Fruit fly (Drosophila melanogaster) Kc167 (cell line): ENCODE results near the gene CG11741.
A peak's percentile ranks its signal among the peaks of the same experiment; 100 is the strongest.

Experiments used
- Myc ChIP-seq: fragments of >200 bp; optimal IDR thresholded peaks from 2 replicates; lab custom pipeline; 2017; ENCODE audit warnings: missing external identifiers
- Sin3A ChIP-seq: fragments of >200 bp; optimal IDR thresholded peaks from 2 replicates; lab custom pipeline; 2018; ENCODE audit warnings: missing external identifiers
- h ChIP-seq: fragments of >200 bp; optimal IDR thresholded peaks from 3 replicates; lab custom pipeline; 2018; ENCODE audit warnings: missing external identifiers
- insv ChIP-seq: fragments of >200 bp; optimal IDR thresholded peaks from 3 replicates; lab custom pipeline; 2018; ENCODE audit warnings: missing external identifiers
- psq ChIP-seq: fragments of >200 bp; optimal IDR thresholded peaks from 2 replicates; lab custom pipeline; 2017; ENCODE audit warnings: missing external identifiers
- ttk ChIP-seq: sonication (Bioruptor generic); optimal IDR thresholded peaks from 2 replicates; lab custom pipeline; 2017; ENCODE audit warnings: missing external identifiers

Gene CG11741

DNA sequence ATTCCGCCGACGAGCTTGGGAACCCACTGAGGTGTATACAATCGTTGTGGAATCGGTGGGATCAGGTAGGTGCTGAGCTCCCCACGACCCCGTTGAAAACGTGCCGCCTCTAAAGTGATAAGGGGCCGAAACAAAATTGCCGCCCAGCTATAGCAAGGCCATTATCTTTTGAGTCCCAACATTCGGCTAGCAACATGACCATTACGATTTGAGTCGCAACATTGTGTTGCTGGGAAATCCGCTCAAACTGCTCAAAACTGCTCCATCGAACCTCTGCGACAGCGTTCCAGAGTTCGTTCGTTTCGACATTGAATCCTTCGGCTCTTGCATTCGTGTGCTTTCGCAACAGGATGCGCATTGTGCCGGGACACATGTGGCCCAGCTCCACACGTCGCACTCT is at the start of gene CG11741:
CG11741 (minus strand) TSS at position 16 of the 400 bp plus-strand sequence.
- TF ChIP-seq Myc (no peak), Sin3A (lab: Kevin White, UChicago) (no peak)

- TF ChIP-seq Myc (no peak), psq (lab: Kevin White, UChicago) (no peak), ttk (no peak), h (lab: Kevin White, UChicago) (no peak)
These were observed 49.0 kb upstream of the CG11741 start, which contains the start of gene 5-HT2B for dm6 chr3R:8577409-8578255. Gene 5-HT2B, plus strand, starts transcription at chr3R:8578205.

DNA sequence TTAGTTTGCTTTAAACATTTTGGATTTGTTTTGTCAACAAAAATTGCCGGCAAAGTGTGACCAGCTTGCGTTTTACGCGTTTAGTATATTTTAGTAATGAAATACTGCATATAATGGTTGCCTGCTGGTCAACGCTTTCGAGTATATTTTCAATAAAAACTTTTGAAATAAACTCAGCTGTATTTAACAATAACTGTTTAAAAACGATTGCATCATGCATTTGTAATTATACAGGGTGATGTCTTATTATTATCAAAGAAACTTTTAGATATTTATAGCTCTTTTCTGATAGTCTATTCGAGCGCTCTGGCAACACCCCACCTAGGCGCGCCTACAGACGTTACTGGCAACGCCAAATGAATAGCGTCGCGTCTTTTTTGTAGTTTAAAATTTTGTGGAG is 35.1 kb upstream of the CG11741 start, which contains the start of gene Cenp-C:
Cenp-C (plus strand) TSS at position 332 of the 400 bp plus-strand sequence.
- TF ChIP-seq Myc (no peak), ttk (no peak), psq (lab: Kevin White, UChicago) (no peak), h (lab: Kevin White, UChicago) (no peak)

DNA sequence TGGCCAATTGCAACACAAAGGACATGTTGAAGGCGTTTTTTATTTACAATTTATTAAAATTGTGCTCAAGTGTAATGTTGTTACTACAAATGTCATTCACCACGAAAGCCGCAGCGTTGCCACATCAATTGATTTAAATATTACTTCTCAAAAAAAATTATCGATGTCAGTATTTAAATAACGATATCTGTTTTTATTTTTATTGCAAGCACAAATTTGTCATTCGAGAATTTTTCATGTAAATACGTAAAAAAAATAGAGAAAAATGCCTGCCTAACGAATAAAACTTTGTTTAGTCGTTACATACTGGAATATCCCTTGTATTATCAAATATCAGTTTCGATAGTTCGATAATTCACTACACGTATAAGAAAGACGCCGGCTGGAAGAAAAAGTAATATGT is 33.8 kb upstream of the CG11741 start, which contains the start of the genes mRpS18A and CG31460:
mRpS18A (minus strand) TSS at position 110 of the 403 bp plus-strand sequence.
CG31460 (plus strand) TSS at position 190 of the 403 bp plus-strand sequence.
- peak; percentile 74 for TF ChIP-seq Sin3A (lab: Kevin White, UChicago)
- no peak for TF ChIP-seq Myc

DNA sequence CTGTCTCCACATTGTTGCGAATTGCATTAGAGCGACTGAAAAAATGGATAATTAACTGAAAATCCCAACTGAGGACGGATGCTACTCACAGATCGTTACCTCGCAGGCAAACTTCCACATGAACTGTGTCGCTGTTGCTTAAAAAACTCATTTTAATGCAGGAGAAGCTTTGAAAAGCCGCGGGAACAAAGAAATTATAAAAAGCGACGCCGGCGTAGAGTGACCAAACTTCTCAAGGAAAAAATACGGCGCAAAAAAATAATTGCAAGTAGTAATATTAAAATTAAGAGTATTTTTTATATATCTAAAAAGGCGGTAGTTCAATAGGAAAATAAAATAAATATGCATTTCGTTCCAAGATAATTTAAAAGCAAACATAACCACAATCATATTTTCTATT is 32.8 kb upstream of the CG11741 start, which contains the start of gene pch2:
pch2 (minus strand) TSS at position 243 of the 400 bp plus-strand sequence.
- TF ChIP-seq psq (lab: Kevin White, UChicago) (no peak), insv (no peak), h (lab: Kevin White, UChicago) (no peak), ttk (no peak), Myc (no peak), Sin3A (lab: Kevin White, UChicago) (no peak)

DNA sequence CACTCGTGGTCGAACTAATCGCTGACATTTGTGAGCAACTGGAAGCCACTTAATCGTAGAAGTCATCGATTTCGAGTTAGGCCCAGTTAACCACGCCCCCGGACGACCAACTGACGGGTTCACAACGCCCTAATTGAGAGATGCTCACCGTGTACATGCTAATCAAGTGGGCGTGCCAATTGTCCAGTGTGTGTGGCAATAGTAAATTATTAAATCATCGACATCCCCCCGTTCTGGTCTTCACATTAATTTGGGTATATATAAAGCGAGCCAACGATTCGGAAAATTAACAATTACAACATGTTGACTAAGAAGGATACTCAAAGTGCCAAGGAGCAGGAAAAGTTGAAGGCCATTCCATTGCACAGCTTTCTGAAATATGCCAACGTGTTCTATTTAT is 23.6 kb upstream of the CG11741 start, which contains the start of gene Or85d:
Or85d (plus strand) TSS at position 301 of the 400 bp plus-strand sequence.
- TF ChIP-seq Sin3A (lab: Kevin White, UChicago) (no peak), h (lab: Kevin White, UChicago) (no peak), Myc (no peak), insv (no peak), ttk (no peak), psq (lab: Kevin White, UChicago) (no peak)

DNA sequence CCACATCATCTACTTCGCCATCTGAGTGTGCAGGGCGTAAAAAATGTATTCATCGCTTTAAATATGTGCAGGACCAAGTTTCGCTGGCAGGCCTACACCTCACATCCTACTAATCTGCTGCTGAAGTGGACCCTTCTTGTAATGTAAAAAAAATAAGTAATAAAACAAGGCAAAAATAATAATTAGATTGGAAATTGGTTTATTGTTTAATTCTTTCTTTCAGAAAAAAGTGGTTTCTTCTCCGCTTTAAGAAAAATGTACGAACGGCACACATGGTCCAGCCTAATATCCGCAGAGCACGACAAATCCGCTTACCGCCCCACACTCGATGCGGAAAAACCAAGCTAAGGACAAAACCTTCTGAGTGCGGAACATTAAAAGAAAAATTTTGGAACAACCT is 17.2 kb upstream of the CG11741 start:
- no peak for TF ChIP-seq psq (lab: Kevin White, UChicago)
- TF ChIP-seq h (lab: Kevin White, UChicago), result no peak

dm6 chr3R:8524277-8524676 is 4.4 kb downstream of the CG11741 start:
- TF ChIP-seq psq (lab: Kevin White, UChicago), result no peak
- TF ChIP-seq h (lab: Kevin White, UChicago), result no peak
- no peak for TF ChIP-seq Sin3A (lab: Kevin White, UChicago)
- TF ChIP-seq insv, result no peak
- TF ChIP-seq Myc, result no peak
- TF ChIP-seq ttk, result no peak

DNA sequence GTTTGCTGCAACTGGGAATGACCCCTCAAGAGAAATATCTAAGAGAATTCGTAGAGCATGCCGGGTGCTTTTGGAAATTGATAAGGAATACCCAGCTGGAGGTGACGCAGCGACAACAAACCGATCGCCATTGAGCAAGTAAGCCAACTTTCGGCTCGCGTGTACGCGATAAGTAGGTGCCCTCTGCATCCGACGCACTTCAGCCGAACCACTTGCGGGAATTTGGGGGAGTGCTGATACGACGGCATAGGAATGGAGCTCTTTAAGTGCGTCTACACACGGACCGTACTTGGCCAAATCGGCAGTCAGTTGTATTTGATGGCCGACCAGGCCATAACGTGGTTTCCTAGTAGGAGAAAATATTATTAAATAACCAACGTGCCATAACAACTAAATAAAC is 5.0 kb downstream of the CG11741 start, which contains the start of gene CG31259:
CG31259 (plus strand) TSS at position 277 of the 400 bp plus-strand sequence.
- TF ChIP-seq Myc, result no peak
- no peak for TF ChIP-seq Sin3A (lab: Kevin White, UChicago)
- TF ChIP-seq h (lab: Kevin White, UChicago), result no peak
- no peak for TF ChIP-seq psq (lab: Kevin White, UChicago)
- TF ChIP-seq insv, result no peak
- TF ChIP-seq ttk, result no peak

- TF ChIP-seq Myc (no peak), ttk (no peak), h (lab: Kevin White, UChicago) (no peak), Sin3A (lab: Kevin White, UChicago) (no peak), psq (lab: Kevin White, UChicago) (no peak), insv (no peak)
These were observed 7.2 kb downstream of the CG11741 start, which contains the start of gene CG31454 for dm6 chr3R:8521499-8521898. Gene CG31454, plus strand, starts transcription at chr3R:8521658.

dm6 chr3R:8520809-8521208 is 7.9 kb downstream of the CG11741 start:
- TF ChIP-seq Sin3A (lab: Kevin White, UChicago), result no peak

- no peak for TF ChIP-seq ttk
- no peak for TF ChIP-seq psq (lab: Kevin White, UChicago)
- no peak for TF ChIP-seq Myc
- TF ChIP-seq h (lab: Kevin White, UChicago), result no peak
- TF ChIP-seq Sin3A (lab: Kevin White, UChicago), result no peak
- TF ChIP-seq insv, result no peak
These were observed 9.5 kb downstream of the CG11741 start for dm6 chr3R:8519157-8519556.

dm6 chr3R:8518565-8519154 is 10.0 kb downstream of the CG11741 start:
- TF ChIP-seq h (lab: Kevin White, UChicago) (no peak), insv (no peak), Sin3A (lab: Kevin White, UChicago) (no peak), ttk (no peak), Myc (no peak), psq (lab: Kevin White, UChicago) (no peak)
